Worm (Caenorhabditis elegans) whole organism, L1 larva: ENCODE data around the gene oatr-1.

Experiments
- alr-1 ChIP-seq: fragments of 200-800 bp; sonication (Bioruptor generic); optimal IDR thresholded peaks from 2 replicates; lab custom pipeline; 2018; ENCODE audit warnings: borderline replicate concordance, mild to moderate bottlenecking, missing genetic modification characterization, missing compliant biosample characterization
- ama-1 ChIP-seq: fragments of 150-350 bp; optimal IDR thresholded peaks from 2 replicates; lab custom pipeline; 2014
- dpl-1 ChIP-seq, 3 experiments: fragments of 150-350 bp in 2 of 3; sonication (generic microtip) in 1 of 3; optimal IDR thresholded peaks; 2 replicates each; lab custom pipeline; 2014 to 2017; ENCODE audit warnings: missing biosample characterization in 3 of 3, missing genetic modification characterization in 3 of 3, missing genetic modification reagents in 3 of 3
- fkh-10 ChIP-seq: sonication (generic microtip); optimal IDR thresholded peaks from 2 replicates; lab custom pipeline; 2017; ENCODE audit warnings: missing biosample characterization, missing genetic modification reagents, missing genetic modification characterization
- lin-13 ChIP-seq: fragments of 150-350 bp; optimal IDR thresholded peaks from 2 replicates; lab custom pipeline; 2014; ENCODE audit warnings: missing biosample characterization, missing genetic modification reagents, missing genetic modification characterization
- nhr-11 ChIP-seq: fragments of 150-350 bp; optimal IDR thresholded peaks from 2 replicates; lab custom pipeline; 2014; ENCODE audit warnings: missing biosample characterization, missing genetic modification characterization
- nhr-28 ChIP-seq: fragments of 150-350 bp; optimal IDR thresholded peaks from 2 replicates; lab custom pipeline; 2014; ENCODE audit warnings: missing biosample characterization, missing genetic modification characterization
- unc-62 ChIP-seq: fragments of 150-350 bp; optimal IDR thresholded peaks from 2 replicates; lab custom pipeline; 2014; ENCODE audit warnings: missing biosample characterization, missing genetic modification reagents, missing genetic modification characterization

DNA sequence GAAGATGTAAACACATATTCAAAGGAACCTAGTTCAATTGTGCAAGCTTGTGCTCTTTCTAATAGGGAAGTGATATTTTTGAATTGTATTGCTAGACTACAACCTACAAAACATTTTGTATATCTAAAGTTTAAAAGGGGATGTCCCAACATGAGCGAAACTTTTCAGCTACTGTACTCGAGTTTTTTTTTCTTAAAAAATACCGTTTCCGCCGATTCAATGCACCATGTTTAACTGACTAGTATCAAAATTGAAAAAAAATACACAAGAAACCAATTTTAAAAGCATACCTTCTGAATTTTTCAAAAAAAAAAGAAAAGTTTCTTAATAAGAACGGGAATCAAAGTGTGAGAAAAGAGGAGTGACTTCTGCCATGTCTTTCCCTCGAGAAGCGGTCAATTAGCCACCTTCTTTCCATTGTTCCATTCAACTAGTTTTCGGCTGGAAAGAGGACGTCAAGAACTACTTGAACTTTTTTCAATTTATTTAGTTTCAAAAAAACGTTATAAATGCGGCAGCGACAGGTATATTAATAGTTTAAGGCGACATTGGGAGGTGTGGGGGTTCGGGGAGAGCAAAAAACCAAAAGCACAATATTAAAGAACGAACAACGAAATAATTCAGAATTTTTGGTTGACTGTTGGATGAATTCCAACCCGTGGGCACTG is 19.5 kb upstream of the oatr-1 start, which contains the start of gene nas-4:
- no peak for TF ChIP-seq alr-1
- peak; percentile 38 for TF ChIP-seq ama-1
- no peak for TF ChIP-seq fkh-10 (GFP tag; lab: Kevin White, UChicago)
- TF ChIP-seq nhr-11 (tag; lab: Kevin White, UChicago), result no peak
- no peak for TF ChIP-seq dpl-1 (GFP tag; optimal IDR thresholded peaks at IDR 0.05; lab: Kevin White, UChicago)
- no peak for TF ChIP-seq lin-13
- no peak for TF ChIP-seq nhr-28 (tag; lab: Kevin White, UChicago)
- TF ChIP-seq unc-62, result no peak
